Fruit fly (Drosophila melanogaster): ENCODE results near the gene CG6937.

dm6 chr3R:22624737-22625136, 40.2 kb downstream of the CG6937 start:
- TF ChIP-seq CG8478 (optimal IDR thresholded peaks at IDR 0.05) (no peak), CTCF (optimal IDR thresholded peaks at IDR 0.05) (no peak)
